Worm (Caenorhabditis elegans) whole organism, L1 larva: ENCODE measurements around the gene gcn-2.

Experiments used
- C04F5.9 ChIP-seq: sonication (generic microtip); optimal IDR thresholded peaks from 2 replicates; lab custom pipeline; 2016; ENCODE audit warnings: missing genetic modification characterization, missing compliant biosample characterization
- C16A3.4 ChIP-seq: fragments of 150-350 bp; optimal IDR thresholded peaks from 2 replicates; lab custom pipeline; 2014; ENCODE audit warnings: missing biosample characterization, missing genetic modification characterization
- F16B12.6 ChIP-seq: fragments of 150-350 bp; optimal IDR thresholded peaks from 2 replicates; lab custom pipeline; 2014; ENCODE audit warnings: missing biosample characterization, missing genetic modification characterization
- ama-1 ChIP-seq: fragments of 150-350 bp; optimal IDR thresholded peaks from 2 replicates; lab custom pipeline; 2014
- blmp-1 ChIP-seq: fragments of 150-350 bp; optimal IDR thresholded peaks from 2 replicates; lab custom pipeline; 2014; ENCODE audit warnings: missing biosample characterization, missing genetic modification characterization
- ceh-88 ChIP-seq: fragments of 200-800 bp; sonication (Bioruptor generic); IDR thresholded peaks from 2 replicates; pipeline ENCODE4 v1.3.6; 2022; ENCODE audit warnings: missing genetic modification characterization, missing compliant biosample characterization
- ces-1 ChIP-seq: fragments of 150-350 bp; optimal IDR thresholded peaks from 2 replicates; lab custom pipeline; 2014; ENCODE audit warnings: missing biosample characterization, missing genetic modification reagents, missing genetic modification characterization
- efl-1 ChIP-seq, 4 experiments: fragments of 150-350 bp; optimal IDR thresholded peaks in 3 of 4; peaks in 1 of 4; 1 replicate in 1 of 4; 2 replicates in 3 of 4; lab custom pipeline; 2014; ENCODE audit warnings: missing biosample characterization in 2 of 4, missing genetic modification characterization in 2 of 4, missing genetic modification reagents in 2 of 4
- egl-13 ChIP-seq: sonication (generic microtip); optimal IDR thresholded peaks from 2 replicates; lab custom pipeline; 2016; ENCODE audit warnings: missing genotype, missing genetic modification reagents, missing genetic modification characterization, missing compliant biosample characterization
- egl-27 ChIP-seq, 2 experiments: fragments of 150-350 bp in 1 of 2; sonication (generic microtip); optimal IDR thresholded peaks; 3 replicates each; lab custom pipeline; 2017 to 2018; ENCODE audit warnings: missing biosample characterization in 2 of 2, missing genetic modification characterization in 2 of 2, missing genetic modification reagents in 2 of 2
- elt-2 ChIP-seq: sonication (generic microtip); optimal IDR thresholded peaks from 2 replicates; lab custom pipeline; 2016; ENCODE audit warnings: missing genetic modification characterization, mild to moderate bottlenecking, inconsistent platforms, missing compliant biosample characterization, missing genetic modification reagents
- fkh-4 ChIP-seq: sonication (generic microtip); optimal IDR thresholded peaks from 2 replicates; lab custom pipeline; 2016; ENCODE audit warnings: missing compliant biosample characterization, missing genetic modification characterization, borderline replicate concordance
- grh-1 ChIP-seq: fragments of 200-800 bp; sonication (Bioruptor generic); IDR thresholded peaks from 2 replicates; pipeline ENCODE4 v1.3.6; 2022; ENCODE audit warnings: missing genetic modification reagents, missing genetic modification characterization, missing compliant biosample characterization
- hlh-4 ChIP-seq: sonication (generic microtip); optimal IDR thresholded peaks from 2 replicates; lab custom pipeline; 2016; ENCODE audit warnings: mild to moderate bottlenecking, missing genetic modification characterization, missing compliant biosample characterization
- hpl-2 ChIP-seq: fragments of 150-350 bp; optimal IDR thresholded peaks from 2 replicates; lab custom pipeline; 2014; ENCODE audit warnings: missing biosample characterization, missing genetic modification reagents, missing genetic modification characterization
- isw-1 ChIP-seq: fragments of 200-800 bp; sonication (Bioruptor generic); IDR thresholded peaks from 2 replicates; pipeline ENCODE4 v1.3.6; 2022; ENCODE audit warnings: missing genetic modification characterization, missing compliant biosample characterization
- lin-14 ChIP-seq: fragments of 200-800 bp; sonication (Bioruptor generic); optimal IDR thresholded peaks from 2 replicates; lab custom pipeline; 2018; ENCODE audit warnings: mild to moderate bottlenecking, missing genetic modification characterization, moderate library complexity, missing compliant biosample characterization
- lin-15B ChIP-seq: fragments of 150-350 bp; sonication (generic microtip); optimal IDR thresholded peaks from 3 replicates; lab custom pipeline; 2014; ENCODE audit warnings: missing biosample characterization, missing genetic modification characterization
- lin-35 ChIP-seq, 2 experiments: fragments of 150-350 bp; optimal IDR thresholded peaks; 2 replicates each; lab custom pipeline; 2014; ENCODE audit warnings: missing biosample characterization in 2 of 2, missing genetic modification characterization in 2 of 2, missing genetic modification reagents in 2 of 2
- lin-39 ChIP-seq: fragments of 150-350 bp; optimal IDR thresholded peaks from 2 replicates; lab custom pipeline; 2014; ENCODE audit warnings: missing biosample characterization, missing genetic modification reagents, missing genetic modification characterization
- lir-3 ChIP-seq: sonication (generic microtip); optimal IDR thresholded peaks from 2 replicates; lab custom pipeline; 2016; ENCODE audit warnings: mild to moderate bottlenecking, missing genetic modification characterization, moderate library complexity, missing compliant biosample characterization; ENCODE audit not compliant: poor library complexity
- lsy-2 ChIP-seq, 2 experiments: fragments of 150-350 bp; optimal IDR thresholded peaks; 2 replicates each; lab custom pipeline; 2014; ENCODE audit warnings: missing biosample characterization in 2 of 2, missing genetic modification characterization in 2 of 2
- mdl-1 ChIP-seq, 2 experiments: fragments of 150-350 bp; optimal IDR thresholded peaks; 2 replicates each; lab custom pipeline; 2014 to 2017; ENCODE audit warnings: missing biosample characterization in 2 of 2, missing genetic modification characterization in 2 of 2, inconsistent platforms in 1 of 2
- nhr-19 ChIP-seq: fragments of 200-800 bp; sonication (Bioruptor generic); conservative IDR thresholded peaks from 2 replicates; pipeline ENCODE4 v1.3.6; 2022; ENCODE audit warnings: missing genetic modification characterization, missing compliant biosample characterization
- nhr-20 ChIP-seq: sonication (generic microtip); optimal IDR thresholded peaks from 2 replicates; lab custom pipeline; 2016; ENCODE audit warnings: mild to moderate bottlenecking, missing genetic modification characterization, missing compliant biosample characterization
- nhr-71 ChIP-seq: sonication (generic microtip); optimal IDR thresholded peaks from 2 replicates; lab custom pipeline; 2016; ENCODE audit warnings: mild to moderate bottlenecking, missing genetic modification characterization, moderate library complexity, missing compliant biosample characterization
- nhr-77 ChIP-seq: fragments of 150-350 bp; optimal IDR thresholded peaks from 2 replicates; lab custom pipeline; 2014; ENCODE audit warnings: missing biosample characterization, missing genetic modification characterization
- nhr-84 ChIP-seq: sonication (generic microtip); optimal IDR thresholded peaks from 2 replicates; lab custom pipeline; 2017; ENCODE audit warnings: missing biosample characterization, missing genetic modification characterization
- nhr-90 ChIP-seq: sonication (generic microtip); optimal IDR thresholded peaks from 2 replicates; lab custom pipeline; 2016; ENCODE audit warnings: mild to moderate bottlenecking, missing genetic modification characterization, missing compliant biosample characterization; ENCODE audit not compliant: poor library complexity
- pag-3 ChIP-seq: sonication (generic microtip); optimal IDR thresholded peaks from 2 replicates; lab custom pipeline; 2017; ENCODE audit warnings: missing genetic modification characterization, mild to moderate bottlenecking, missing compliant biosample characterization, antibody characterized with exemption, borderline replicate concordance; ENCODE audit not compliant: insufficient read depth
- pqm-1 ChIP-seq: sonication (generic microtip); optimal IDR thresholded peaks from 3 replicates; lab custom pipeline; 2017; ENCODE audit warnings: missing biosample characterization, missing genetic modification characterization
- skn-1 ChIP-seq: fragments of 150-350 bp; optimal IDR thresholded peaks from 2 replicates; lab custom pipeline; 2014; ENCODE audit warnings: missing biosample characterization, missing genetic modification characterization
- sptf-1 ChIP-seq: fragments of 150-350 bp; optimal IDR thresholded peaks from 2 replicates; lab custom pipeline; 2014; ENCODE audit warnings: missing biosample characterization, missing genetic modification characterization
- sup-37 ChIP-seq: fragments of 200-800 bp; sonication (Bioruptor generic); optimal IDR thresholded peaks from 2 replicates; lab custom pipeline; 2018; ENCODE audit warnings: mild to moderate bottlenecking, missing genetic modification characterization, missing compliant biosample characterization
- tbx-2 ChIP-seq: sonication (generic microtip); optimal IDR thresholded peaks from 2 replicates; lab custom pipeline; 2016; ENCODE audit warnings: missing genetic modification characterization, missing compliant biosample characterization
- tlp-1 ChIP-seq: fragments of 150-350 bp; optimal IDR thresholded peaks from 2 replicates; lab custom pipeline; 2014; ENCODE audit warnings: missing biosample characterization, missing genetic modification characterization
- unc-130 ChIP-seq: fragments of 150-350 bp; optimal IDR thresholded peaks from 2 replicates; lab custom pipeline; 2017; ENCODE audit warnings: missing biosample characterization, missing genetic modification characterization, inconsistent platforms
- unc-30 ChIP-seq: sonication (generic microtip); optimal IDR thresholded peaks from 2 replicates; lab custom pipeline; 2017; ENCODE audit warnings: missing biosample characterization, missing genetic modification characterization
- zip-4 ChIP-seq: fragments of 200-800 bp; sonication (Bioruptor generic); optimal IDR thresholded peaks from 2 replicates; lab custom pipeline; 2018; ENCODE audit warnings: mild to moderate bottlenecking, missing genetic modification characterization, moderate library complexity, missing compliant biosample characterization

The gcn-2 gene

ce11 chrII:13066777-13067290, 17.1 kb upstream of the gcn-2 start (continued):
- TF ChIP-seq hlh-4 (tag; lab: Kevin White, UChicago) (no peak), egl-13 (no peak), lin-35 (GFP tag; optimal IDR thresholded peaks at IDR 0.05; lab: Kevin White, UChicago) (no peak), isw-1 (GFP tag; lab: Robert Waterston, UW) (no peak), ama-1 (lab: Kevin White, UChicago) (no peak), sptf-1 (tag; lab: Kevin White, UChicago) (no peak), lin-14 (peak; percentile 69), sup-37 (no peak), C04F5.9 (tag; lab: Kevin White, UChicago) (no peak), nhr-77 (tag; lab: Kevin White, UChicago) (no peak), skn-1 (tag; lab: Kevin White, UChicago) (no peak), tbx-2 (peak; percentile 4), ceh-88 (no peak), F16B12.6 (tag; lab: Kevin White, UChicago) (no peak), tlp-1 (tag; lab: Kevin White, UChicago) (no peak), zip-4 (GFP tag; lab: Kevin White, UChicago) (no peak), unc-30 (no peak)

- peak; percentile 79 for TF ChIP-seq pqm-1
- TF ChIP-seq nhr-84 (tag; lab: Kevin White, UChicago), result no peak
- TF ChIP-seq blmp-1 (tag; lab: Kevin White, UChicago), result no peak
- TF ChIP-seq lin-35 (GFP tag; optimal IDR thresholded peaks at IDR 0.05; lab: Kevin White, UChicago), result peak in 1 of 2 experiments; percentile 33
- TF ChIP-seq elt-2 (tag; lab: Kevin White, UChicago), result peak; percentile 69
- TF ChIP-seq, all 84 proteins: peak for 3
Observed at ce11 chrII:13073102-13073501, 10.9 kb upstream of the gcn-2 start, which contains the start of gene F42G4.5. Gene F42G4.5 (plus strand): TSS chrII:13073480.

- TF ChIP-seq ama-1 (lab: Kevin White, UChicago) (no peak), efl-1 (optimal IDR thresholded peaks at IDR 0.05; lab: Kevin White, UChicago) (no peak), efl-1 (GFP tag; optimal IDR thresholded peaks at IDR 0.05 in 1 of 2; lab: Kevin White, UChicago) (peak in 1 of 2 experiments; percentile 77)
Observed at ce11 chrII:13073742-13074141, 10.2 kb upstream of the gcn-2 start.

ce11 chrII:13076301-13076916, 7.6 kb upstream of the gcn-2 start:
- TF ChIP-seq fkh-4, result no peak
- TF ChIP-seq blmp-1 (tag; lab: Kevin White, UChicago), result no peak
- no peak for TF ChIP-seq lin-15B
- TF ChIP-seq elt-2 (tag; lab: Kevin White, UChicago), result peak; percentile 54
- TF ChIP-seq efl-1 (optimal IDR thresholded peaks at IDR 0.05; lab: Kevin White, UChicago), result no peak
- peak in 1 of 2 experiments; percentile 75 for TF ChIP-seq efl-1 (GFP tag; optimal IDR thresholded peaks at IDR 0.05 in 1 of 2; lab: Kevin White, UChicago)
- no peak for TF ChIP-seq hpl-2 (GFP tag; lab: Kevin White, UChicago)
- TF ChIP-seq unc-30, result no peak
- no peak for TF ChIP-seq lsy-2 (tag; optimal IDR thresholded peaks at IDR 0.05; lab: Kevin White, UChicago)
- TF ChIP-seq ces-1, result no peak
- no peak for TF ChIP-seq unc-130
- TF ChIP-seq lir-3 (tag; lab: Kevin White, UChicago), result no peak
- no peak for TF ChIP-seq grh-1 (GFP tag; lab: Robert Waterston, UW)
- TF ChIP-seq lin-39, result no peak
- no peak for TF ChIP-seq sup-37
- no peak for TF ChIP-seq pag-3 (tag; lab: Kevin White, UChicago)

- TF ChIP-seq lin-35 (GFP tag; optimal IDR thresholded peaks at IDR 0.05; lab: Kevin White, UChicago) (peak in 1 of 2 experiments; percentile 58), elt-2 (tag; lab: Kevin White, UChicago) (peak; percentile 98), lin-14 (peak; percentile 22), egl-27 (tag; optimal IDR thresholded peaks at IDR 0.05; lab: Kevin White, UChicago) (no peak), nhr-20 (tag; lab: Kevin White, UChicago) (peak; percentile 54), mdl-1 (tag; optimal IDR thresholded peaks at IDR 0.05; lab: Kevin White, UChicago) (peak in 1 of 2 experiments; percentile 46), efl-1 (optimal IDR thresholded peaks at IDR 0.05; lab: Kevin White, UChicago) (no peak), efl-1 (GFP tag; optimal IDR thresholded peaks at IDR 0.05 in 1 of 2; lab: Kevin White, UChicago) (peak in 1 of 2 experiments; percentile 52), C16A3.4 (tag; lab: Kevin White, UChicago) (no peak), nhr-19 (0 out of 2 replicates have a peak, but pooled peaks have one; percentile 17), nhr-90 (tag; lab: Kevin White, UChicago) (peak; percentile 44), zip-4 (GFP tag; lab: Kevin White, UChicago) (no peak), nhr-71 (tag; lab: Kevin White, UChicago) (peak; percentile 46)
Observed at ce11 chrII:13077746-13078145, 6.2 kb upstream of the gcn-2 start.
